Fruit fly (Drosophila melanogaster) whole organism, embryonic: ENCODE results near the gene mib2.

Experiments used
- Asciz ChIP-seq: fragments of 200-800 bp; sonication (Bioruptor generic); optimal IDR thresholded peaks from 2 replicates; lab custom pipeline; 2017; ENCODE audit warnings: missing biosample characterization, mild to moderate bottlenecking, missing genetic modification characterization, missing genetic modification reagents
- Atf6 ChIP-seq: fragments of 200-800 bp; sonication (Bioruptor generic); IDR thresholded peaks from 2 replicates; pipeline ENCODE4 v1.3.6; 2022; ENCODE audit warnings: missing biosample characterization, missing genetic modification characterization
- Blimp-1 ChIP-seq: fragments of 200-800 bp; sonication (Bioruptor generic); optimal IDR thresholded peaks from 3 replicates; lab custom pipeline; 2018; ENCODE audit warnings: missing biosample characterization, missing genetic modification characterization, mild to moderate bottlenecking, moderate library complexity, missing genetic modification reagents
- CG10274 ChIP-seq: fragments of 200-800 bp; sonication (Bioruptor generic); optimal IDR thresholded peaks from 3 replicates; lab custom pipeline; 2017; ENCODE audit warnings: missing biosample characterization, mild to moderate bottlenecking, missing genetic modification characterization
- CG10366 ChIP-seq: fragments of 200-800 bp; sonication (Bioruptor generic); IDR thresholded peaks from 2 replicates; pipeline ENCODE4 v1.3.6; 2022; ENCODE audit warnings: missing biosample characterization, missing genetic modification characterization
- CG10979 ChIP-seq: fragments of 200-800 bp; sonication (Bioruptor generic); optimal IDR thresholded peaks from 2 replicates; lab custom pipeline; 2018; ENCODE audit warnings: missing biosample characterization, mild to moderate bottlenecking, missing genetic modification characterization, moderate library complexity
- CG12769 ChIP-seq: fragments of 200-800 bp; sonication (Bioruptor generic); optimal IDR thresholded peaks from 2 replicates; lab custom pipeline; 2019; ENCODE audit warnings: missing biosample characterization, mild to moderate bottlenecking, missing genetic modification characterization, moderate library complexity
- CG13894 ChIP-seq: fragments of 200-800 bp; sonication (Bioruptor generic); optimal IDR thresholded peaks from 3 replicates; lab custom pipeline; 2018; ENCODE audit warnings: missing biosample characterization, mild to moderate bottlenecking, missing genetic modification characterization, moderate library complexity
- CG15011 ChIP-seq: fragments of 200-800 bp; sonication (Bioruptor generic); optimal IDR thresholded peaks from 3 replicates; lab custom pipeline; 2018; ENCODE audit warnings: missing biosample characterization, mild to moderate bottlenecking, missing genetic modification characterization
- CG1529 ChIP-seq: fragments of 200-800 bp; sonication (Bioruptor generic); optimal IDR thresholded peaks from 3 replicates; lab custom pipeline; 2018; ENCODE audit warnings: missing biosample characterization, missing genetic modification characterization
- CG15479 ChIP-seq: fragments of 200-800 bp; sonication (Bioruptor generic); optimal IDR thresholded peaks from 3 replicates; lab custom pipeline; 2019; ENCODE audit warnings: missing biosample characterization, mild to moderate bottlenecking, missing genetic modification characterization, moderate library complexity
- CG16815 ChIP-seq: fragments of 200-800 bp; sonication (Bioruptor generic); optimal IDR thresholded peaks from 3 replicates; lab custom pipeline; 2017; ENCODE audit warnings: missing biosample characterization, mild to moderate bottlenecking, missing genetic modification characterization
- CG17912 ChIP-seq: fragments of 200-800 bp; sonication (Bioruptor generic); optimal IDR thresholded peaks from 2 replicates; lab custom pipeline; 2018; ENCODE audit warnings: missing biosample characterization, mild to moderate bottlenecking, missing genetic modification characterization
- CG1792 ChIP-seq: fragments of 200-800 bp; sonication (Bioruptor generic); optimal IDR thresholded peaks from 2 replicates; lab custom pipeline; 2016; ENCODE audit warnings: missing biosample characterization, missing genetic modification characterization
- CG2116 ChIP-seq: fragments of 200-800 bp; sonication (Bioruptor generic); optimal IDR thresholded peaks from 3 replicates; lab custom pipeline; 2018; ENCODE audit warnings: missing biosample characterization, mild to moderate bottlenecking, missing genetic modification characterization
- CG32767 ChIP-seq: fragments of 200-800 bp; sonication (Bioruptor generic); IDR thresholded peaks from 2 replicates; pipeline ENCODE4 v1.3.6; 2022; ENCODE audit warnings: missing biosample characterization, missing genetic modification characterization
- CG34422 ChIP-seq: fragments of 200-800 bp; sonication (Bioruptor generic); IDR thresholded peaks from 3 replicates; pipeline ENCODE4 v1.3.6; 2022; ENCODE audit warnings: missing biosample characterization, missing genetic modification characterization
- CG6683 ChIP-seq: fragments of 200-800 bp; sonication (Bioruptor generic); optimal IDR thresholded peaks from 2 replicates; lab custom pipeline; 2017; ENCODE audit warnings: missing biosample characterization, mild to moderate bottlenecking, missing genetic modification characterization, missing genetic modification reagents
- CG6791 ChIP-seq: fragments of 200-800 bp; sonication (Bioruptor generic); IDR thresholded peaks from 3 replicates; pipeline ENCODE4 v1.3.6; 2022; ENCODE audit warnings: missing biosample characterization, missing genetic modification characterization; ENCODE audit not compliant: partially characterized antibody
- CG6813 ChIP-seq: fragments of 200-800 bp; sonication (Bioruptor generic); optimal IDR thresholded peaks from 2 replicates; lab custom pipeline; 2017; ENCODE audit warnings: missing biosample characterization, missing genetic modification characterization, mild to moderate bottlenecking, moderate library complexity, missing genetic modification reagents
- CG8281 ChIP-seq: fragments of 200-800 bp; sonication (Bioruptor generic); optimal IDR thresholded peaks from 2 replicates; lab custom pipeline; 2018; ENCODE audit warnings: missing biosample characterization, mild to moderate bottlenecking, missing genetic modification characterization, moderate library complexity
- CG8765 ChIP-seq: fragments of 200-800 bp; sonication (Bioruptor generic); IDR thresholded peaks from 2 replicates; pipeline ENCODE4 v1.3.6; 2022; ENCODE audit warnings: missing biosample characterization, missing genetic modification characterization
- CG9817 ChIP-seq: fragments of 200-800 bp; sonication (Bioruptor generic); optimal IDR thresholded peaks from 2 replicates; lab custom pipeline; 2018; ENCODE audit warnings: missing biosample characterization, mild to moderate bottlenecking, missing genetic modification characterization, moderate library complexity
- HLH3B ChIP-seq: fragments of 200-800 bp; sonication (Bioruptor generic); IDR thresholded peaks from 2 replicates; pipeline ENCODE4 v1.3.6; 2022; ENCODE audit warnings: missing biosample characterization, missing genetic modification characterization
- Hand ChIP-seq: fragments of 200-800 bp; sonication (Bioruptor generic); optimal IDR thresholded peaks from 2 replicates; lab custom pipeline; 2017; ENCODE audit warnings: mild to moderate bottlenecking, missing biosample characterization, missing genetic modification reagents, missing genetic modification characterization
- HmgZ ChIP-seq: fragments of 200-800 bp; sonication (Bioruptor generic); optimal IDR thresholded peaks from 2 replicates; lab custom pipeline; 2018; ENCODE audit warnings: missing biosample characterization, mild to moderate bottlenecking, missing genetic modification characterization
- Hr3 ChIP-seq: fragments of 200-800 bp; sonication (Bioruptor generic); optimal IDR thresholded peaks from 3 replicates; lab custom pipeline; 2016; ENCODE audit warnings: missing biosample characterization, missing genetic modification characterization
- Hsf ChIP-seq: fragments of 200-800 bp; sonication (Bioruptor generic); optimal IDR thresholded peaks from 3 replicates; lab custom pipeline; 2016; ENCODE audit warnings: missing biosample characterization, missing genetic modification characterization
- Kr ChIP-seq: fragments of 200-800 bp; sonication (Bioruptor generic); optimal IDR thresholded peaks from 2 replicates; lab custom pipeline; 2017; ENCODE audit warnings: missing biosample characterization, mild to moderate bottlenecking, missing genetic modification characterization
- Myb ChIP-seq: fragments of 200-800 bp; sonication (Bioruptor generic); optimal IDR thresholded peaks from 2 replicates; lab custom pipeline; 2016; ENCODE audit warnings: missing biosample characterization, missing genetic modification characterization
- Oaz ChIP-seq: fragments of 200-800 bp; sonication (Bioruptor generic); IDR thresholded peaks from 2 replicates; pipeline ENCODE4 v1.3.6; 2022; ENCODE audit warnings: missing biosample characterization, missing genetic modification characterization
- Opbp ChIP-seq: fragments of 200-800 bp; sonication (Bioruptor generic); IDR thresholded peaks from 3 replicates; pipeline ENCODE4 v1.3.6; 2022; ENCODE audit warnings: missing biosample characterization, missing genetic modification characterization; ENCODE audit not compliant: partially characterized antibody
- aop ChIP-seq: fragments of 200-800 bp; sonication (Bioruptor generic); IDR thresholded peaks from 2 replicates; pipeline ENCODE4 v1.3.6; 2022; ENCODE audit warnings: missing biosample characterization, missing genetic modification characterization
- bbx ChIP-seq: fragments of 200-800 bp; sonication (Bioruptor generic); IDR thresholded peaks from 2 replicates; pipeline ENCODE4 v1.3.6; 2022; ENCODE audit warnings: missing biosample characterization, missing genetic modification characterization; ENCODE audit not compliant: partially characterized antibody
- bcd ChIP-seq: fragments of 200-800 bp; sonication (Bioruptor generic); optimal IDR thresholded peaks from 2 replicates; lab custom pipeline; 2017; ENCODE audit warnings: missing biosample characterization, mild to moderate bottlenecking, missing genetic modification characterization
- bigmax ChIP-seq: fragments of 200-800 bp; sonication (Bioruptor generic); optimal IDR thresholded peaks from 2 replicates; lab custom pipeline; 2018; ENCODE audit warnings: missing biosample characterization, mild to moderate bottlenecking, missing genetic modification characterization
- cato ChIP-seq: fragments of 200-800 bp; sonication (Bioruptor generic); optimal IDR thresholded peaks from 2 replicates; lab custom pipeline; 2016; ENCODE audit warnings: missing biosample characterization, missing genetic modification characterization, borderline replicate concordance
- cg ChIP-seq: fragments of 200-800 bp; sonication (Bioruptor generic); optimal IDR thresholded peaks from 3 replicates; lab custom pipeline; 2019; ENCODE audit warnings: missing biosample characterization, mild to moderate bottlenecking, missing genetic modification characterization, moderate library complexity
- eve ChIP-seq, 2 experiments: fragments of >200 bp; optimal IDR thresholded peaks; 2 replicates each; lab custom pipeline; 2017; ENCODE audit warnings: missing biosample characterization in 2 of 2, missing genetic modification characterization in 2 of 2
- gro ChIP-seq: fragments of 200-800 bp; sonication (Bioruptor generic); optimal IDR thresholded peaks from 2 replicates; lab custom pipeline; 2016; ENCODE audit warnings: missing biosample characterization, missing genetic modification characterization
- h ChIP-seq: fragments of >200 bp; optimal IDR thresholded peaks from 2 replicates; lab custom pipeline; 2017
- knrl ChIP-seq: fragments of 200-800 bp; sonication (Bioruptor generic); IDR thresholded peaks from 3 replicates; pipeline ENCODE4 v1.3.6; 2022; ENCODE audit warnings: missing biosample characterization, missing genetic modification characterization; ENCODE audit not compliant: partially characterized antibody
- lab ChIP-seq: fragments of 200-800 bp; sonication (Bioruptor generic); optimal IDR thresholded peaks from 3 replicates; lab custom pipeline; 2017; ENCODE audit warnings: missing biosample characterization, missing genetic modification characterization, mild to moderate bottlenecking, moderate library complexity, missing genetic modification reagents
- maf-S ChIP-seq: fragments of 200-800 bp; sonication (Bioruptor generic); optimal IDR thresholded peaks from 2 replicates; lab custom pipeline; 2016; ENCODE audit warnings: missing biosample characterization, missing genetic modification characterization
- mld ChIP-seq: fragments of 200-800 bp; sonication (Bioruptor generic); IDR thresholded peaks from 3 replicates; pipeline ENCODE4 v1.3.6; 2022; ENCODE audit warnings: missing biosample characterization, missing genetic modification characterization; ENCODE audit not compliant: partially characterized antibody
- odd ChIP-seq: fragments of 200-800 bp; sonication (Bioruptor generic); optimal IDR thresholded peaks from 2 replicates; lab custom pipeline; 2017; ENCODE audit warnings: missing biosample characterization, mild to moderate bottlenecking, missing genetic modification characterization
- pb ChIP-seq: fragments of 200-800 bp; sonication (Bioruptor generic); optimal IDR thresholded peaks from 3 replicates; lab custom pipeline; 2016; ENCODE audit warnings: missing biosample characterization, missing genetic modification characterization
- sna ChIP-seq: fragments of 200-800 bp; sonication (Bioruptor generic); IDR thresholded peaks from 2 replicates; pipeline ENCODE4 v1.3.6; 2022; ENCODE audit warnings: missing biosample characterization, missing genetic modification characterization; ENCODE audit not compliant: partially characterized antibody
- tap ChIP-seq: fragments of 200-800 bp; optimal IDR thresholded peaks from 3 replicates; lab custom pipeline; 2019; ENCODE audit warnings: missing biosample characterization, mild to moderate bottlenecking, missing genetic modification characterization, moderate library complexity
- tin ChIP-seq: fragments of 200-800 bp; sonication (Bioruptor generic); optimal IDR thresholded peaks from 3 replicates; lab custom pipeline; 2016; ENCODE audit warnings: missing biosample characterization, missing genetic modification characterization
- zf30C ChIP-seq: fragments of 200-800 bp; sonication (Bioruptor generic); optimal IDR thresholded peaks from 3 replicates; lab custom pipeline; 2018; ENCODE audit warnings: missing biosample characterization, mild to moderate bottlenecking, missing genetic modification characterization

Gene mib2

DNA sequence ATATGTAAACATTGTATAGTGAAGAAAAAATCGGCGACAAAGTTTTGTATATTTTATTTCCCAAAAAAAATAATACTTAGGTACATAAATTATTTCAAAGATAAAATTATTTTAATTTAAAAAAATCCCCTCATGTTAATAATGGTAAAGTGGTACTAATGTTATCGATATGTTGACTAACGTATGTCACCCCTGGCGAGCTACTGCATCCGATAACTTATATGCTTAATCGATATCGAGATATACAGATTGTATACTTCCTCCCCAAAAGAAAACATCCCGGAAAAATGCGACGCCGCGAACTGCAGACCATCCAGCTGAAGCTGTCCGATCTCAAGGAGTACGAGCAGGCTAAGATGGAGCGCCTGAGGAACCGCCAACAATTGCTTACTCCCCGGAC, 30.5 kb downstream of the mib2 start, which contains the start of gene CG17343 (continued):
- no peak for TF ChIP-seq CG34422 (GFP tag; lab: Robert Waterston, UW)
- no peak for TF ChIP-seq CG10274 (GFP tag; lab: Kevin White, UChicago)
- no peak for TF ChIP-seq CG32767 (GFP tag; lab: Robert Waterston, UW)
- TF ChIP-seq pb (GFP tag; lab: Kevin White, UChicago), result no peak
- no peak for TF ChIP-seq h
- TF ChIP-seq bbx (GFP tag; lab: Robert Waterston, UW), result peak; percentile 95
- no peak for TF ChIP-seq CG13894 (tag; lab: Kevin White, UChicago)
- no peak for TF ChIP-seq CG1529 (GFP tag; lab: Kevin White, UChicago)
- TF ChIP-seq cg (GFP tag; lab: Kevin White, UChicago), result no peak
- TF ChIP-seq sna (GFP tag; lab: Robert Waterston, UW), result peak; percentile 82
- no peak for TF ChIP-seq CG8281 (tag; lab: Kevin White, UChicago)
- no peak for TF ChIP-seq CG10979 (tag; lab: Kevin White, UChicago)
- TF ChIP-seq CG8765, result no peak
- TF ChIP-seq knrl (GFP tag; lab: Robert Waterston, UW), result peak; percentile 72; the same call in 2 of the 3 replicates
- TF ChIP-seq Asciz (GFP tag; lab: Kevin White, UChicago), result no peak
- TF ChIP-seq CG2116 (GFP tag; lab: Kevin White, UChicago), result peak; percentile 91
- peak; percentile 98 for TF ChIP-seq CG6791 (GFP tag; lab: Robert Waterston, UW)
- TF ChIP-seq HLH3B (GFP tag; lab: Robert Waterston, UW), result no peak
- no peak for TF ChIP-seq CG15011
- no peak for TF ChIP-seq CG15479 (GFP tag; lab: Kevin White, UChicago)
- no peak for TF ChIP-seq HmgZ
- no peak for TF ChIP-seq odd
- no peak for TF ChIP-seq CG10366
- TF ChIP-seq Oaz (GFP tag; lab: Robert Waterston, UW), result no peak
- TF ChIP-seq cato, result no peak
- TF ChIP-seq CG1792 (GFP tag; lab: Kevin White, UChicago), result no peak
- TF ChIP-seq Hr3 (GFP tag; lab: Kevin White, UChicago), result no peak
- no peak for TF ChIP-seq CG6813
- TF ChIP-seq zf30C, result no peak
- no peak for TF ChIP-seq CG6683 (GFP tag; lab: Kevin White, UChicago)
- no peak for TF ChIP-seq bigmax
- no peak for TF ChIP-seq bcd (GFP tag; lab: Kevin White, UChicago)
- TF ChIP-seq CG9817, result no peak
- peak; percentile 91; the same call in 2 of the 3 replicates for TF ChIP-seq Opbp (GFP tag; lab: Robert Waterston, UW)
- TF ChIP-seq Atf6 (GFP tag; lab: Robert Waterston, UW), result no peak
- TF ChIP-seq CG17912 (GFP tag; lab: Kevin White, UChicago), result no peak
- no peak for TF ChIP-seq Hsf (GFP tag; lab: Kevin White, UChicago)
- no peak for TF ChIP-seq eve (GFP tag; optimal IDR thresholded peaks at IDR 0.05; lab: Kevin White, UChicago)
- TF ChIP-seq mld, result peak; percentile 98
- no peak for TF ChIP-seq gro (GFP tag; lab: Kevin White, UChicago)
- TF ChIP-seq tap (tag; lab: Kevin White, UChicago), result no peak
- no peak for TF ChIP-seq Hand (GFP tag; lab: Kevin White, UChicago)
- TF ChIP-seq lab (GFP tag; lab: Kevin White, UChicago), result no peak
- TF ChIP-seq CG16815 (GFP tag; lab: Kevin White, UChicago), result no peak
- no peak for TF ChIP-seq tin (GFP tag; lab: Kevin White, UChicago)
- no peak for TF ChIP-seq Blimp-1 (GFP tag; lab: Kevin White, UChicago)
- TF ChIP-seq aop (GFP tag; lab: Robert Waterston, UW), result no peak
- TF ChIP-seq Kr, result no peak
- TF ChIP-seq CG12769 (tag; lab: Kevin White, UChicago), result no peak
- TF ChIP-seq Myb (GFP tag; lab: Kevin White, UChicago), result peak; percentile 33
- TF ChIP-seq maf-S (GFP tag; lab: Kevin White, UChicago), result no peak
